Worm (Caenorhabditis elegans) whole organism, L1 larva: ENCODE results near the gene T12A7.2.

ENCODE experiments used
- C04F5.9 ChIP-seq: sonication (generic microtip); optimal IDR thresholded peaks from 2 replicates; lab custom pipeline; 2016; ENCODE audit warnings: missing genetic modification characterization, missing compliant biosample characterization
- C16A3.4 ChIP-seq: fragments of 150-350 bp; optimal IDR thresholded peaks from 2 replicates; lab custom pipeline; 2014; ENCODE audit warnings: missing biosample characterization, missing genetic modification characterization
- C34B4.2 ChIP-seq: sonication (generic microtip); optimal IDR thresholded peaks from 2 replicates; lab custom pipeline; 2017; ENCODE audit warnings: mild to moderate bottlenecking, missing genetic modification characterization, missing compliant biosample characterization
- F16B12.6 ChIP-seq: fragments of 150-350 bp; optimal IDR thresholded peaks from 2 replicates; lab custom pipeline; 2014; ENCODE audit warnings: missing biosample characterization, missing genetic modification characterization
- Y116A8C.19 ChIP-seq: sonication (generic microtip); optimal IDR thresholded peaks from 2 replicates; lab custom pipeline; 2016; ENCODE audit warnings: missing compliant biosample characterization, missing genetic modification characterization, borderline replicate concordance
- aha-1 ChIP-seq: fragments of 150-350 bp; optimal IDR thresholded peaks from 2 replicates; lab custom pipeline; 2014; ENCODE audit warnings: missing biosample characterization, missing genetic modification characterization
- alr-1 ChIP-seq: fragments of 200-800 bp; sonication (Bioruptor generic); optimal IDR thresholded peaks from 2 replicates; lab custom pipeline; 2018; ENCODE audit warnings: borderline replicate concordance, mild to moderate bottlenecking, missing genetic modification characterization, missing compliant biosample characterization
- aly-2 ChIP-seq: fragments of 150-350 bp; optimal IDR thresholded peaks from 2 replicates; lab custom pipeline; 2014; ENCODE audit warnings: missing biosample characterization, missing genetic modification characterization
- ama-1 ChIP-seq: fragments of 150-350 bp; optimal IDR thresholded peaks from 2 replicates; lab custom pipeline; 2014
- ceh-63 ChIP-seq: fragments of 200-800 bp; sonication (Bioruptor generic); optimal IDR thresholded peaks from 2 replicates; lab custom pipeline; 2018; ENCODE audit warnings: mild to moderate bottlenecking, missing genetic modification characterization, missing compliant biosample characterization
- ceh-90 ChIP-seq: sonication (generic microtip); optimal IDR thresholded peaks from 2 replicates; lab custom pipeline; 2016; ENCODE audit warnings: missing genetic modification characterization, missing compliant biosample characterization
- ces-1 ChIP-seq: fragments of 150-350 bp; optimal IDR thresholded peaks from 2 replicates; lab custom pipeline; 2014; ENCODE audit warnings: missing biosample characterization, missing genetic modification reagents, missing genetic modification characterization
- dsc-1 ChIP-seq: sonication (generic microtip); optimal IDR thresholded peaks from 2 replicates; lab custom pipeline; 2016; ENCODE audit warnings: mild to moderate bottlenecking, missing genetic modification characterization, missing compliant biosample characterization
- efl-1 ChIP-seq, 4 experiments: fragments of 150-350 bp; optimal IDR thresholded peaks in 3 of 4; peaks in 1 of 4; 1 replicate in 1 of 4; 2 replicates in 3 of 4; lab custom pipeline; 2014; ENCODE audit warnings: missing biosample characterization in 2 of 4, missing genetic modification characterization in 2 of 4, missing genetic modification reagents in 2 of 4
- efl-3 ChIP-seq: fragments of 200-800 bp; sonication (Bioruptor generic); optimal IDR thresholded peaks from 2 replicates; lab custom pipeline; 2018; ENCODE audit warnings: mild to moderate bottlenecking, missing genetic modification characterization, missing compliant biosample characterization
- egl-13 ChIP-seq: sonication (generic microtip); optimal IDR thresholded peaks from 2 replicates; lab custom pipeline; 2016; ENCODE audit warnings: missing genotype, missing genetic modification reagents, missing genetic modification characterization, missing compliant biosample characterization
- egl-27 ChIP-seq, 2 experiments: fragments of 150-350 bp in 1 of 2; sonication (generic microtip); optimal IDR thresholded peaks; 3 replicates each; lab custom pipeline; 2017 to 2018; ENCODE audit warnings: missing biosample characterization in 2 of 2, missing genetic modification characterization in 2 of 2, missing genetic modification reagents in 2 of 2
- elt-2 ChIP-seq: sonication (generic microtip); optimal IDR thresholded peaks from 2 replicates; lab custom pipeline; 2016; ENCODE audit warnings: missing genetic modification characterization, mild to moderate bottlenecking, inconsistent platforms, missing compliant biosample characterization, missing genetic modification reagents
- elt-3 ChIP-seq, 6 experiments: fragments of 150-350 bp in 1 of 6; sonication (generic microtip); optimal IDR thresholded peaks; 2 replicates each; lab custom pipeline; 2017 to 2018; ENCODE audit warnings: missing biosample characterization in 6 of 6, missing genetic modification characterization in 6 of 6, inconsistent platforms in 1 of 6
- fkh-8 ChIP-seq: sonication (generic microtip); optimal IDR thresholded peaks from 2 replicates; lab custom pipeline; 2016; ENCODE audit warnings: mild to moderate bottlenecking, missing genetic modification characterization, missing compliant biosample characterization
- hlh-4 ChIP-seq: sonication (generic microtip); optimal IDR thresholded peaks from 2 replicates; lab custom pipeline; 2016; ENCODE audit warnings: mild to moderate bottlenecking, missing genetic modification characterization, missing compliant biosample characterization
- isw-1 ChIP-seq: fragments of 200-800 bp; sonication (Bioruptor generic); IDR thresholded peaks from 2 replicates; pipeline ENCODE4 v1.3.6; 2022; ENCODE audit warnings: missing genetic modification characterization, missing compliant biosample characterization
- jun-1 ChIP-seq: fragments of 150-350 bp; optimal IDR thresholded peaks from 2 replicates; lab custom pipeline; 2014; ENCODE audit warnings: missing biosample characterization, missing genetic modification reagents, missing genetic modification characterization
- lin-13 ChIP-seq: fragments of 150-350 bp; optimal IDR thresholded peaks from 2 replicates; lab custom pipeline; 2014; ENCODE audit warnings: missing biosample characterization, missing genetic modification reagents, missing genetic modification characterization
- lin-14 ChIP-seq: fragments of 200-800 bp; sonication (Bioruptor generic); optimal IDR thresholded peaks from 2 replicates; lab custom pipeline; 2018; ENCODE audit warnings: mild to moderate bottlenecking, missing genetic modification characterization, moderate library complexity, missing compliant biosample characterization
- lin-15B ChIP-seq: fragments of 150-350 bp; sonication (generic microtip); optimal IDR thresholded peaks from 3 replicates; lab custom pipeline; 2014; ENCODE audit warnings: missing biosample characterization, missing genetic modification characterization
- lir-3 ChIP-seq: sonication (generic microtip); optimal IDR thresholded peaks from 2 replicates; lab custom pipeline; 2016; ENCODE audit warnings: mild to moderate bottlenecking, missing genetic modification characterization, moderate library complexity, missing compliant biosample characterization; ENCODE audit not compliant: poor library complexity
- mab-9 ChIP-seq: fragments of 200-800 bp; sonication (Bioruptor generic); IDR thresholded peaks from 2 replicates; pipeline ENCODE4 v1.3.6; 2022; ENCODE audit warnings: missing genetic modification reagents, missing genetic modification characterization, missing compliant biosample characterization
- nhr-19 ChIP-seq: fragments of 200-800 bp; sonication (Bioruptor generic); conservative IDR thresholded peaks from 2 replicates; pipeline ENCODE4 v1.3.6; 2022; ENCODE audit warnings: missing genetic modification characterization, missing compliant biosample characterization
- nhr-237 ChIP-seq: fragments of 150-350 bp; optimal IDR thresholded peaks from 2 replicates; lab custom pipeline; 2014; ENCODE audit warnings: missing biosample characterization, missing genetic modification characterization
- nhr-28 ChIP-seq: fragments of 150-350 bp; optimal IDR thresholded peaks from 2 replicates; lab custom pipeline; 2014; ENCODE audit warnings: missing biosample characterization, missing genetic modification characterization
- nhr-47 ChIP-seq: sonication (generic microtip); optimal IDR thresholded peaks from 2 replicates; lab custom pipeline; 2016; ENCODE audit warnings: mild to moderate bottlenecking, missing genetic modification characterization, moderate library complexity, missing compliant biosample characterization
- nhr-71 ChIP-seq: sonication (generic microtip); optimal IDR thresholded peaks from 2 replicates; lab custom pipeline; 2016; ENCODE audit warnings: mild to moderate bottlenecking, missing genetic modification characterization, moderate library complexity, missing compliant biosample characterization
- nhr-85 ChIP-seq: sonication (generic microtip); peaks from one replicate; lab custom pipeline; 2016; ENCODE audit warnings: missing genetic modification characterization, inconsistent platforms, missing compliant biosample characterization
- nhr-90 ChIP-seq: sonication (generic microtip); optimal IDR thresholded peaks from 2 replicates; lab custom pipeline; 2016; ENCODE audit warnings: mild to moderate bottlenecking, missing genetic modification characterization, missing compliant biosample characterization; ENCODE audit not compliant: poor library complexity
- pag-3 ChIP-seq: sonication (generic microtip); optimal IDR thresholded peaks from 2 replicates; lab custom pipeline; 2017; ENCODE audit warnings: missing genetic modification characterization, mild to moderate bottlenecking, missing compliant biosample characterization, antibody characterized with exemption, borderline replicate concordance; ENCODE audit not compliant: insufficient read depth
- pqm-1 ChIP-seq: sonication (generic microtip); optimal IDR thresholded peaks from 3 replicates; lab custom pipeline; 2017; ENCODE audit warnings: missing biosample characterization, missing genetic modification characterization
- rnt-1 ChIP-seq: sonication (generic microtip); optimal IDR thresholded peaks from 2 replicates; lab custom pipeline; 2016; ENCODE audit warnings: mild to moderate bottlenecking, missing genetic modification characterization, moderate library complexity, missing compliant biosample characterization
- sox-4 ChIP-seq: sonication (generic microtip); optimal IDR thresholded peaks from 2 replicates; lab custom pipeline; 2016; ENCODE audit warnings: missing genetic modification characterization, missing compliant biosample characterization
- sptf-1 ChIP-seq: fragments of 150-350 bp; optimal IDR thresholded peaks from 2 replicates; lab custom pipeline; 2014; ENCODE audit warnings: missing biosample characterization, missing genetic modification characterization
- tlp-1 ChIP-seq: fragments of 150-350 bp; optimal IDR thresholded peaks from 2 replicates; lab custom pipeline; 2014; ENCODE audit warnings: missing biosample characterization, missing genetic modification characterization
- unc-130 ChIP-seq: fragments of 150-350 bp; optimal IDR thresholded peaks from 2 replicates; lab custom pipeline; 2017; ENCODE audit warnings: missing biosample characterization, missing genetic modification characterization, inconsistent platforms
- unc-30 ChIP-seq: sonication (generic microtip); optimal IDR thresholded peaks from 2 replicates; lab custom pipeline; 2017; ENCODE audit warnings: missing biosample characterization, missing genetic modification characterization
- unc-62 ChIP-seq: fragments of 150-350 bp; optimal IDR thresholded peaks from 2 replicates; lab custom pipeline; 2014; ENCODE audit warnings: missing biosample characterization, missing genetic modification reagents, missing genetic modification characterization
- vab-15 ChIP-seq: sonication (generic microtip); optimal IDR thresholded peaks from 2 replicates; lab custom pipeline; 2017; ENCODE audit warnings: missing genotype, mild to moderate bottlenecking, missing genetic modification characterization, missing compliant biosample characterization
- zip-4 ChIP-seq: fragments of 200-800 bp; sonication (Bioruptor generic); optimal IDR thresholded peaks from 2 replicates; lab custom pipeline; 2018; ENCODE audit warnings: mild to moderate bottlenecking, missing genetic modification characterization, moderate library complexity, missing compliant biosample characterization
- ztf-4 ChIP-seq: fragments of 150-350 bp; optimal IDR thresholded peaks from 2 replicates; lab custom pipeline; 2014; ENCODE audit warnings: missing biosample characterization, missing genetic modification characterization

T12A7.2 gene

ce11 chrIV:11771064-11771463 lies 10.2 kb upstream of the T12A7.2 start:
- TF ChIP-seq lin-14 (peak; percentile 10), nhr-71 (tag; lab: Kevin White, UChicago) (no peak), tlp-1 (peak; percentile 70), elt-2 (tag; lab: Kevin White, UChicago) (peak; percentile 82), pqm-1 (tag; lab: Kevin White, UChicago) (peak; percentile 84)

- TF ChIP-seq unc-30 (tag; lab: Kevin White, UChicago) (no peak), lir-3 (tag; lab: Kevin White, UChicago) (no peak), unc-130 (tag; lab: Kevin White, UChicago) (no peak), efl-1 (optimal IDR thresholded peaks at IDR 0.05; lab: Kevin White, UChicago) (no peak), efl-1 (GFP tag; optimal IDR thresholded peaks at IDR 0.05 in 1 of 2; lab: Kevin White, UChicago) (no peak), aly-2 (tag; lab: Kevin White, UChicago) (no peak), ces-1 (GFP tag; lab: Kevin White, UChicago) (no peak), elt-2 (tag; lab: Kevin White, UChicago) (no peak), sox-4 (tag; lab: Kevin White, UChicago) (no peak), aha-1 (tag; lab: Kevin White, UChicago) (no peak), nhr-47 (tag; lab: Kevin White, UChicago) (no peak), C04F5.9 (tag; lab: Kevin White, UChicago) (no peak), vab-15 (tag; lab: Kevin White, UChicago) (no peak), hlh-4 (no peak), unc-62 (GFP tag; lab: Kevin White, UChicago) (no peak), F16B12.6 (tag; lab: Kevin White, UChicago) (no peak), lin-13 (GFP tag; lab: Kevin White, UChicago) (no peak), sptf-1 (tag; lab: Kevin White, UChicago) (no peak), zip-4 (no peak)
These were observed 8.9 kb upstream of the T12A7.2 start for ce11 chrIV:11769769-11770168.

- no peak for TF ChIP-seq vab-15 (tag; lab: Kevin White, UChicago)
- no peak for TF ChIP-seq tlp-1
- TF ChIP-seq C04F5.9 (tag; lab: Kevin White, UChicago), result no peak
- TF ChIP-seq sptf-1 (tag; lab: Kevin White, UChicago), result no peak
- TF ChIP-seq aha-1 (tag; lab: Kevin White, UChicago), result no peak
- peak; percentile 94 for TF ChIP-seq fkh-8 (tag; lab: Kevin White, UChicago)
- TF ChIP-seq ceh-90 (tag; lab: Kevin White, UChicago), result no peak
- no peak for TF ChIP-seq efl-3
- TF ChIP-seq unc-30 (tag; lab: Kevin White, UChicago), result peak; percentile 35
- no peak for TF ChIP-seq zip-4
- no peak for TF ChIP-seq lin-15B
- TF ChIP-seq lir-3 (tag; lab: Kevin White, UChicago), result peak; percentile 37
- TF ChIP-seq dsc-1 (tag; lab: Kevin White, UChicago), result peak; percentile 85
- TF ChIP-seq egl-13 (tag; lab: Kevin White, UChicago), result peak; percentile 75
- peak; percentile 49 for TF ChIP-seq nhr-19 (GFP tag; lab: Robert Waterston, UW)
- no peak for TF ChIP-seq nhr-237 (tag; lab: Kevin White, UChicago)
- TF ChIP-seq unc-62 (GFP tag; lab: Kevin White, UChicago), result no peak
- peak; percentile 54 for TF ChIP-seq rnt-1 (tag; lab: Kevin White, UChicago)
- TF ChIP-seq egl-27 (tag; optimal IDR thresholded peaks at IDR 0.05; lab: Kevin White, UChicago), result no peak
- TF ChIP-seq pag-3, result no peak
- no peak for TF ChIP-seq elt-3 (tag; optimal IDR thresholded peaks at IDR 0.05; lab: Kevin White, UChicago)
- no peak for TF ChIP-seq ceh-63
- no peak for TF ChIP-seq ama-1 (lab: Kevin White, UChicago)
- TF ChIP-seq C16A3.4, result no peak
- TF ChIP-seq nhr-90 (tag; lab: Kevin White, UChicago), result no peak
- peak; percentile 12 for TF ChIP-seq jun-1
- no peak for TF ChIP-seq alr-1
- TF ChIP-seq mab-9 (GFP tag; lab: Robert Waterston, UW), result no peak
- peak; percentile 56 for TF ChIP-seq isw-1 (GFP tag; lab: Robert Waterston, UW)
- no peak for TF ChIP-seq C34B4.2 (tag; lab: Kevin White, UChicago)
- TF ChIP-seq ztf-4 (tag; lab: Kevin White, UChicago), result no peak
- no peak for TF ChIP-seq nhr-28
- no peak for TF ChIP-seq nhr-85 (tag; lab: Kevin White, UChicago)
- TF ChIP-seq Y116A8C.19 (tag; lab: Kevin White, UChicago), result no peak
- TF ChIP-seq nhr-71 (tag; lab: Kevin White, UChicago), result peak; percentile 86
These were observed 4.6 kb upstream of the T12A7.2 start for ce11 chrIV:11765507-11765906.
